Fruit fly (Drosophila melanogaster): ENCODE data around the gene Akt.

Akt gene

dm6 chr3R:16049369-16049768, 49.7 kb upstream of the Akt start, which contains the start of the genes IKKbeta and CG5013 (continued):
- no peak for TF ChIP-seq toy (GFP tag; IDR thresholded peaks at IDR 0.05)
- TF ChIP-seq Atf3 (GFP tag; optimal IDR thresholded peaks at IDR 0.05) = no peak
- no peak for TF ChIP-seq CG10431 (GFP tag; optimal IDR thresholded peaks at IDR 0.05)
- peak; percentile 31 for TF ChIP-seq CG10543 (GFP tag; optimal IDR thresholded peaks at IDR 0.05)
- no peak for TF ChIP-seq CG6765 (GFP tag; optimal IDR thresholded peaks at IDR 0.05)
- no peak for TF ChIP-seq GATAe (GFP tag; conservative IDR thresholded peaks at IDR 0.05)
- TF ChIP-seq CrebB (tag; optimal IDR thresholded peaks at IDR 0.05) = no peak
- TF ChIP-seq Xbp1 (GFP tag; optimal IDR thresholded peaks at IDR 0.05) = peak; percentile 52
- no peak for TF ChIP-seq emc (GFP tag; optimal IDR thresholded peaks at IDR 0.05)
- no peak; the same call in 2 of the 4 replicates for TF ChIP-seq Gug (GFP tag; IDR thresholded peaks at IDR 0.05)
- TF ChIP-seq CG1602 (GFP tag; optimal IDR thresholded peaks at IDR 0.05) = peak; percentile 0
- TF ChIP-seq zen (tag; optimal IDR thresholded peaks at IDR 0.05) = no peak
- TF ChIP-seq D19B (GFP tag; optimal IDR thresholded peaks at IDR 0.05) = no peak
- TF ChIP-seq Nf-YB (GFP tag; optimal IDR thresholded peaks at IDR 0.05) = no peak
- peak; percentile 48 for TF ChIP-seq Ptx1 (GFP tag; IDR thresholded peaks at IDR 0.05)
- TF ChIP-seq CG18476 (GFP tag; optimal IDR thresholded peaks at IDR 0.05) = no peak
- TF ChIP-seq YL-1 (GFP tag; optimal IDR thresholded peaks at IDR 0.05) = no peak
- TF ChIP-seq CG4404 (GFP tag; IDR thresholded peaks at IDR 0.05) = no peak; the same call in 1 of the 2 replicates
- TF ChIP-seq H2.0 (GFP tag; IDR thresholded peaks at IDR 0.05) = no peak
- TF ChIP-seq Vsx1 (GFP tag; optimal IDR thresholded peaks at IDR 0.05) = no peak
- TF ChIP-seq Bdp1 (GFP tag; optimal IDR thresholded peaks at IDR 0.05) = peak; percentile 7
- peak; percentile 56 for TF ChIP-seq vfl (GFP tag; optimal IDR thresholded peaks at IDR 0.05)
- no peak for TF ChIP-seq gt (GFP tag; IDR thresholded peaks at IDR 0.05)
- peak; percentile 28 for TF ChIP-seq CG12744 (GFP tag; optimal IDR thresholded peaks at IDR 0.05)
- TF ChIP-seq CG31224 (GFP tag; IDR thresholded peaks at IDR 0.05) = no peak
- no peak for TF ChIP-seq Nf-YA (GFP tag; IDR thresholded peaks at IDR 0.05)
- TF ChIP-seq CG18599 (GFP tag; optimal IDR thresholded peaks at IDR 0.05) = no peak
- no peak for TF ChIP-seq prd (optimal IDR thresholded peaks at IDR 0.05)
- peak; percentile 74 for TF ChIP-seq prd (GFP tag; IDR thresholded peaks at IDR 0.05)
- TF ChIP-seq Xrp1 (GFP tag; IDR thresholded peaks at IDR 0.05) = peak; percentile 41; the same call in 1 of the 2 replicates
- TF ChIP-seq klu (GFP tag; IDR thresholded peaks at IDR 0.05) = peak; percentile 31; the same call in 1 of the 2 replicates
- TF ChIP-seq CG4328 (GFP tag; optimal IDR thresholded peaks at IDR 0.05) = no peak
- peak; percentile 37 for TF ChIP-seq CG12104 (GFP tag; optimal IDR thresholded peaks at IDR 0.05)
- peak; percentile 70 for TF ChIP-seq sob (GFP tag; IDR thresholded peaks at IDR 0.05)
- no peak for TF ChIP-seq CG2678 (tag; optimal IDR thresholded peaks at IDR 0.05)
- peak; percentile 73 for TF ChIP-seq CG9932 (GFP tag; IDR thresholded peaks at IDR 0.05)
- TF ChIP-seq CG18619 (GFP tag; optimal IDR thresholded peaks at IDR 0.05) = peak; percentile 5
- TF ChIP-seq crc (GFP tag; optimal IDR thresholded peaks at IDR 0.05) = no peak
- peak in 1 of 3 experiments; percentile 26 for TF ChIP-seq lola (GFP tag; optimal IDR thresholded peaks at IDR 0.05)
- TF ChIP-seq chn (GFP tag; optimal IDR thresholded peaks at IDR 0.05) = peak; percentile 63
- peak; percentile 57 for TF ChIP-seq Lhr (GFP tag; optimal IDR thresholded peaks at IDR 0.05)
- TF ChIP-seq NFAT (GFP tag; IDR thresholded peaks at IDR 0.05) = 0 out of 2 replicates have a peak, but pooled peaks have one; percentile 41
- TF ChIP-seq grn (GFP tag; optimal IDR thresholded peaks at IDR 0.05) = no peak
- TF ChIP-seq cad (GFP tag; optimal IDR thresholded peaks at IDR 0.05) = no peak
- TF ChIP-seq unc-4 (GFP tag; IDR thresholded peaks at IDR 0.05; ENCODE audit: partially characterized antibody) = peak; percentile 80
- TF ChIP-seq CG2712 (tag; optimal IDR thresholded peaks at IDR 0.05) = peak; percentile 50
- no peak for TF ChIP-seq corto (GFP tag; optimal IDR thresholded peaks at IDR 0.05)
- TF ChIP-seq HLH4C (GFP tag; IDR thresholded peaks at IDR 0.05; ENCODE audit: partially characterized antibody) = peak; percentile 85
- no peak for TF ChIP-seq Lpt (GFP tag; optimal IDR thresholded peaks at IDR 0.05)
- no peak for TF ChIP-seq CG14050 (GFP tag; IDR thresholded peaks at IDR 0.05)
- TF ChIP-seq HLHmδ (GFP tag; optimal IDR thresholded peaks at IDR 0.05) = no peak
- TF ChIP-seq sens-2 (GFP tag; IDR thresholded peaks at IDR 0.05) = no peak
